Fruit fly (Drosophila melanogaster): ENCODE data around the gene Amacr.

The Amacr gene

DNA sequence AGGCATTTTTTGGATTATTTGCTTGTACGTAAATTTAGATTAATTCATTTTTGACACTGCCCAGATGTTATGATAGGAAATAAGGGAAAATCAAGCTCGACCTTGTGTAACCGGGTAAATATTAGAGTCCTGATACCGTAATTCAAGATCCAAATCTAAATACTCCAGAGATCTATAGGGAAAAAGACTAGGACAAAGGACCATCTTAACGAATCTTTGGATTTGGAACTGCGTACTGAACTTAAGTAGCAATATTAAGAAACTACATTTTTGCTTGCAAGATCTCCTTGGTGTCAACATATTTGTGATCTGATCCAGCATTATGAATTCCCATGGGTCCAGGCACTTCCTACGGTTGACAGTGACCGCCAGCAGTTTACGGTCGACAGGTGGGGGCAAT lies 25.7 kb downstream of the Amacr start, which contains the start of gene CG9316:
Gene CG9316 (minus strand): TSS at position 101 of the 400 bp plus-strand sequence.
- TF ChIP-seq Sin3A (optimal IDR thresholded peaks at IDR 0.05) (no peak), insv (optimal IDR thresholded peaks at IDR 0.05) (no peak), psq (optimal IDR thresholded peaks at IDR 0.05) (no peak), h (optimal IDR thresholded peaks at IDR 0.05) (no peak), Myc (optimal IDR thresholded peaks at IDR 0.05) (no peak)

DNA sequence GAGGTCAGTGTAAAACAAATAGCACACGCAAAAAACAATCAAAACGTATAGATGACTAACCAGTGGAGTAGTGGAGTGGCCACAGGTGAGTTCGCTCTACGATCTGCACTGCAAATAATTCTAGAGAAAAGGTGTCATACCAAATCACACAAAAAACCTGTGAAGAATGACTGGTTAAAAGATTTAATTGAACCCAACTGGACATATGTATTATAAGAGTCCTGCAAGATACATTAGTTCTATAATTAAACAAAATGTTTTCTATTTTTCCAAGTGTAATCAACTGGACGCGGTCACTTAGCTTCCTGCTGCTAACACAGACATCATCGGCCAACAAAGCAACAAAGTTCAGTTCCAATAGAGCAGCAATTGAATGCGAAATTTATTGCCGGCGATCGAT lies 28.1 kb downstream of the Amacr start:
- TF ChIP-seq Myc (optimal IDR thresholded peaks at IDR 0.05) (no peak), insv (optimal IDR thresholded peaks at IDR 0.05) (no peak), Sin3A (optimal IDR thresholded peaks at IDR 0.05) (no peak), h (optimal IDR thresholded peaks at IDR 0.05) (no peak), ttk (optimal IDR thresholded peaks at IDR 0.05) (no peak), psq (optimal IDR thresholded peaks at IDR 0.05) (no peak)

DNA sequence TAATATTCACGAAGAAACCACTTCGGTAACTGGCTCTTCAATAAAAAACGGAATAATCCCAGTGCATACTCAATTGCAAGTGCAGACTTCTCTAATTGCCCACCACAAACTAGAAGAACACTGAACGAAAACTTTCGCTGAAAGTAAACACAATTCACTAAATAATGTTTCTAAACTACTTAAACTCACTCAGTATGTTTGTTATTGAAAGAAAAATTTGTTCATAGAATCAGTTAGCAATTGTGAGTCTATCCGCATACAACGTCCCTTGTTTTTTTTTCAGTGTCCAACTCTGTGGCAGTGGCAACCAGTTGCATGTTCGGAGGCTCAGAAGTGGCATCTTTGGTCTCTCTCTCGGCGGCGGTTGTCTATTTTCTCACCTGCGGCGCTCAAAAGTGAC lies 30.7 kb downstream of the Amacr start:
- TF ChIP-seq ttk (optimal IDR thresholded peaks at IDR 0.05) (no peak), h (optimal IDR thresholded peaks at IDR 0.05) (no peak), psq (optimal IDR thresholded peaks at IDR 0.05) (no peak), Myc (optimal IDR thresholded peaks at IDR 0.05) (no peak), Sin3A (optimal IDR thresholded peaks at IDR 0.05) (no peak), insv (optimal IDR thresholded peaks at IDR 0.05) (no peak)

DNA sequence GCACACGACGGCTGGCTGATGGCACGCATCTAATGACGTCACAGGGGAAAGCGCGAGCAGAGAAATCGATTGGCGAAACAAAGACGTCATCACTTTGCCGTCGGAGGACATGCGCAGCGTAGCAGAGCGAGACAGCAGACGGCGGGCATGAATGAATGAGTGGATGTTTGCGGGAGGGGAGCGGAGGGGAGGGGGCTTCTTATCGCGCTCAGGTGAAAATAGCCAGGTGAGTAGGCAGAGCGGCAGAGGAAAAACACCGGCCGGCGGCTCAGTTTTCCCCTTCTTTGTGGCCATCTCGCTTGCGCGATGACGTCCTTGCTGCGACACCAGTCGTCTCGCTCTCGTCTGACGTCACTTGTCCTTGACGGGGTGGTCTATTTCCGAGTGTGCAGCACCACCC lies 32.1 kb downstream of the Amacr start:
- TF ChIP-seq insv (optimal IDR thresholded peaks at IDR 0.05) (no peak), psq (optimal IDR thresholded peaks at IDR 0.05) (no peak), h (optimal IDR thresholded peaks at IDR 0.05) (no peak), ttk (optimal IDR thresholded peaks at IDR 0.05) (no peak), Myc (optimal IDR thresholded peaks at IDR 0.05) (no peak), Sin3A (optimal IDR thresholded peaks at IDR 0.05) (no peak)

DNA sequence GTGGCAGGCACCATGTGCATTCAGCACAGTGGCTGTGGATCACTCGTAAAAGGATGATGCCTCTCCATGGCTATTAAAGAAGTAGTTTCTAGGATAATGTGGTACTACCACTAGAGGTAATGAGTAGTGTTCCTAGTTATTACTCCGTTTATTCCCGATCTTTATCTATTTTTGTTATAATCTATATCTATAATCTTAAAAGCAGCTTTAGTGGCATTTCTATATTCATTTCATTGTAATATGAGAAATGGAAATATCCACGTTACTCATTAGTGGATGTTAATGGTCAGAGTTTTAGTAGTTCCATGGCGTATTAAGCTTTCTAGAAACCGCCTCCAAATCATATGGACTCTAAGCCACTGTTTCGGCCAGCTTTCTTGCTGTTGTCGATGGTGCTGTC lies 35.4 kb downstream of the Amacr start:
- TF ChIP-seq psq (optimal IDR thresholded peaks at IDR 0.05): no peak
- TF ChIP-seq ttk (optimal IDR thresholded peaks at IDR 0.05): no peak
- no peak for TF ChIP-seq Sin3A (optimal IDR thresholded peaks at IDR 0.05)
- no peak for TF ChIP-seq insv (optimal IDR thresholded peaks at IDR 0.05)
- TF ChIP-seq h (optimal IDR thresholded peaks at IDR 0.05): no peak
- no peak for TF ChIP-seq Myc (optimal IDR thresholded peaks at IDR 0.05)

DNA sequence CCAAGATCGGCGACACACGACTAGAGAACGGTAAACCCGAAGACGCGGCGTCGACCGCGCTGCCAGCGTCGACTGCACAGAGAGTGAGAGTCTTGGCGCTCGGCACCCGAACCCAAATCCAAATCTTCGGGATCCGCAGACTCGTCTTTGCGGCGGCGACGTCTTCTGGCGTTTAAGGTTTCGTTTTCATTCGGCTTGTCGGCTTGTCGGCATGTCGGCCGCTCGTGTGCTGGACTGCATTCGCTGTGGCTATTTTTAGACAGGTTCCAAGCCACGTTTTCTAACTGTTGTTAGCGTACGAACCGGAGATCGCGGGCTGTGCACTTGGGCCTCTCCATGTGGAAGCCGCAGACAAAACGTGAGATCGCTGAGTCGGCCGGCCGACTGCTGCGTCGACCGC lies 36.1 kb downstream of the Amacr start:
- no peak for TF ChIP-seq Myc (optimal IDR thresholded peaks at IDR 0.05)
- TF ChIP-seq insv (optimal IDR thresholded peaks at IDR 0.05): no peak
- TF ChIP-seq h (optimal IDR thresholded peaks at IDR 0.05): no peak
- TF ChIP-seq psq (optimal IDR thresholded peaks at IDR 0.05): no peak
- TF ChIP-seq ttk (optimal IDR thresholded peaks at IDR 0.05): no peak
- no peak for TF ChIP-seq Sin3A (optimal IDR thresholded peaks at IDR 0.05)

DNA sequence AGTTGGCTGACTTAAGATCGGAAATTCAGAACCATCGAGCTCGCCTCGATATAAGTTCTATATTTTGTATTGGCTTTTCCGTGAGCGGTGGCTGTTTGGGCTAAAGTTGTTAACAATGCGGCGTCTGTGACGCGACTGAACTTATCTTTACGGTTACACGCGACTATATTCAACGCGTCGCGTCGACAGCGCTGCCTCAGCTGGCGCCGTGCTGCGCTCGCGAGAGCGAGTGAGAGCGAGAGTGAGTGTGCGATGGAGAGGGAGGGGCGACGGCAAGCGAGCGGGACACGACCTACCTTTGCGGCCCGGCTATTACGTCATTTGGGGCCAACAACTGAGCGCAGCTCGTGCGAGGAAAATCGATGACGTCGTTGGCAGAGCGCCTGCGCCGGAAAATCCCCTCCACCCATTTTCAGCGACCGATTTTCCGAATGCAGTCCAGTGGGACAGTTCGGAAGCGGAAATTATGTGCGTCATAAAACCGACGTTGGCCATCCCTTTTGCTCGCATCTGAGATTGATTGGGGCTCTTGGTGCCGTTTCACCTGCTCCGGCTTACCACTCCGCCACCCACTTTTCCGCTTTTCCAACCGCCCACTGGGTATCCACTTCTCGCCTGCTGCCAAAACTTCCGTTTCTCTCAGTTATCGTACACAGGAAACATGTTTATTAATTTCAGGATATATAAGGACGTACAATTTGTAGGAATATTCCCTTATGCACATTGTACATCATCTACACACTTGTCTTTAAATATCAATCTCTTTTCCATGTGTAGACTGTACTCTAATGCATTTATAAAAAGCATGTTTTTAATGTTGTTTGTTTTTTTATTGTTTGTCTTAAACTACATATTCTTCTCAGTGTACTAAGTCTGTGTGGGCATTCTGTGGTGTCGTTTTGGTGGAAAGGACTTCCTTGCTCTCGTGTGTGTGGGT lies 37.4 kb downstream of the Amacr start, which contains the start of gene Hr38:
Gene Hr38 (minus strand): TSS at position 121 of the 937 bp plus-strand sequence.
- TF ChIP-seq insv (optimal IDR thresholded peaks at IDR 0.05) (no peak), Sin3A (optimal IDR thresholded peaks at IDR 0.05) (no peak), h (optimal IDR thresholded peaks at IDR 0.05) (no peak), ttk (optimal IDR thresholded peaks at IDR 0.05) (no peak), Myc (optimal IDR thresholded peaks at IDR 0.05) (no peak), psq (optimal IDR thresholded peaks at IDR 0.05) (no peak)

DNA sequence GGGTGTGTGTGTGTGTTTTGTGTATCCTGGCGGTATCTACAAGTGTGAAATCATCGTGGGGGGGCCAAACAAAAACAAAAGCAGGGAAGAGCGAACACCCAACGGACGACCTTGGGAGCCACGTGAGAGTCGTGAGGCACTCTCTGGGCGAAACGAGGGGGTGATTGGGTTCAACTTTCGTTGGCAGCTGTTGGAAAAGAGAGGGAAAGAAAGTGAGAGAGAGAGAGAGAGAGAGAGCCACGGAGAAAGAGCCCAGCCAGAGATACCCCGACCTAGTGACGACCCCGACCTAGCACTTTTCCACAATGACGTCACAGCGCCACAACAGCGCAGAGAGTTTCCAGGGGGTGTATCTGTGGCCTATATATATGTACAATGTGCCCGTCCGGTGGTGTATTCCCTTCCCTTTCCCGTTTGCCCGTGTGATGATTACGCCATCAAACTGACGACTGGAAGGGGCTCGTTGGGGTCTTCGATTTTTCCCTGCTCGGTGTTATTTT lies 46.2 kb downstream of the Amacr start:
- TF ChIP-seq psq (optimal IDR thresholded peaks at IDR 0.05) (no peak), insv (optimal IDR thresholded peaks at IDR 0.05) (no peak), ttk (optimal IDR thresholded peaks at IDR 0.05) (no peak), h (optimal IDR thresholded peaks at IDR 0.05) (no peak), Myc (optimal IDR thresholded peaks at IDR 0.05) (no peak), Sin3A (optimal IDR thresholded peaks at IDR 0.05) (no peak)

DNA sequence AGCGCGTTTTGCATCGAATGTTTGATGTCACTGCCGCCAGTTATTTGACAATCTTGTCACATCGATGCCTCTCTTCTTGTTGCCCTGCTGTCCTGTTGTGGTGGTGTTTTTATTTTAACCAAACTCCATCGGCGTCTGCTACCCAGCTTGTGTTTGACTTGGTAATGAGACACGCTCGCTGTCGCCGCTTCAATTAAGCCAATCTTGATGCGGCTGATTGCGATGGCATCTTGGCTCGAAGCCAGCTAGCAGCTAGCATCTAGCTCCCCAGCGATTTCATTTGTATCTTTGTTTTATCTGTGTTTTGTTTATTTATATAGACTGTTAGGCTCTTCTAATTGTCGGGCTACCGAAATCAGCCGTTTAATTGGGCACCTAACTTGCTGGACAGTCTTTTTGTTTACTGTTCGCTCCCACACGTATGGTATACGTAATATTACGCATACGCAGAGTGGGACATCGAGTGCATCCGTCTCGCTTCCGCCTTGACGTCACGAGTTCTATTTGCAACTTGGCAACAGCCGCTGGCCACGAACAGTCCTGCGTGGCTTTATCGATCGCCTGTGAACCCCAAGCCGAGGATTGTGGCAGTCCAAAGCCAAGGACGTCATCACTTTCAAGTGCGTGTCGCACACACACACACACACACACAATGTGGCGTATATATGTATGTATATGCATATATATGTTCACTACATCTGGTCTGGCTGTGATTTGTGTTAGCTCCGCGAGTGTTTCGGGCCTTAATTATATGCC lies 47.5 kb downstream of the Amacr start:
- TF ChIP-seq psq (optimal IDR thresholded peaks at IDR 0.05) (no peak), h (optimal IDR thresholded peaks at IDR 0.05) (no peak), ttk (optimal IDR thresholded peaks at IDR 0.05) (no peak), insv (optimal IDR thresholded peaks at IDR 0.05) (no peak), Myc (optimal IDR thresholded peaks at IDR 0.05) (no peak), Sin3A (optimal IDR thresholded peaks at IDR 0.05) (no peak)
